Worm (Caenorhabditis elegans) whole organism, mixed stage, embryonic: ENCODE data around the gene nhr-40.

Experiments
- ceh-43 ChIP-seq: fragments of 200-800 bp; sonication (Bioruptor generic); optimal IDR thresholded peaks from 2 replicates; lab custom pipeline; 2018; ENCODE audit warnings: mild to moderate bottlenecking, missing genetic modification characterization, moderate library complexity, missing compliant biosample characterization
- ces-1 ChIP-seq: fragments of 150-350 bp; optimal IDR thresholded peaks from 2 replicates; lab custom pipeline; 2014; ENCODE audit warnings: missing biosample characterization, missing genetic modification reagents, missing genetic modification characterization
- elt-3 ChIP-seq: fragments of 150-350 bp; optimal IDR thresholded peaks from 2 replicates; lab custom pipeline; 2014; ENCODE audit warnings: missing biosample characterization, missing genetic modification characterization
- hlh-1 ChIP-seq: fragments of 150-350 bp; optimal IDR thresholded peaks from 2 replicates; lab custom pipeline; 2014; ENCODE audit warnings: missing biosample characterization, missing genetic modification reagents, missing genetic modification characterization
- lin-13 ChIP-seq: fragments of 150-350 bp; optimal IDR thresholded peaks from 2 replicates; lab custom pipeline; 2014; ENCODE audit warnings: missing biosample characterization, missing genetic modification characterization
- lsy-2 ChIP-seq: fragments of 150-350 bp; optimal IDR thresholded peaks from 2 replicates; lab custom pipeline; 2014; ENCODE audit warnings: missing biosample characterization, missing genetic modification characterization
- nhr-237 ChIP-seq: fragments of 150-350 bp; optimal IDR thresholded peaks from 2 replicates; lab custom pipeline; 2014; ENCODE audit warnings: missing biosample characterization, missing genetic modification characterization
- pha-4 ChIP-seq: fragments of 150-350 bp; optimal IDR thresholded peaks from 2 replicates; lab custom pipeline; 2018; ENCODE audit warnings: missing biosample characterization, missing genetic modification reagents, missing genetic modification characterization
- unc-62 ChIP-seq: fragments of 150-350 bp; optimal IDR thresholded peaks from 2 replicates; lab custom pipeline; 2014; ENCODE audit warnings: missing biosample characterization, missing genetic modification reagents, missing genetic modification characterization
- zip-8 ChIP-seq: fragments of 150-350 bp; optimal IDR thresholded peaks from 2 replicates; lab custom pipeline; 2014; ENCODE audit warnings: missing biosample characterization, missing genetic modification characterization

DNA sequence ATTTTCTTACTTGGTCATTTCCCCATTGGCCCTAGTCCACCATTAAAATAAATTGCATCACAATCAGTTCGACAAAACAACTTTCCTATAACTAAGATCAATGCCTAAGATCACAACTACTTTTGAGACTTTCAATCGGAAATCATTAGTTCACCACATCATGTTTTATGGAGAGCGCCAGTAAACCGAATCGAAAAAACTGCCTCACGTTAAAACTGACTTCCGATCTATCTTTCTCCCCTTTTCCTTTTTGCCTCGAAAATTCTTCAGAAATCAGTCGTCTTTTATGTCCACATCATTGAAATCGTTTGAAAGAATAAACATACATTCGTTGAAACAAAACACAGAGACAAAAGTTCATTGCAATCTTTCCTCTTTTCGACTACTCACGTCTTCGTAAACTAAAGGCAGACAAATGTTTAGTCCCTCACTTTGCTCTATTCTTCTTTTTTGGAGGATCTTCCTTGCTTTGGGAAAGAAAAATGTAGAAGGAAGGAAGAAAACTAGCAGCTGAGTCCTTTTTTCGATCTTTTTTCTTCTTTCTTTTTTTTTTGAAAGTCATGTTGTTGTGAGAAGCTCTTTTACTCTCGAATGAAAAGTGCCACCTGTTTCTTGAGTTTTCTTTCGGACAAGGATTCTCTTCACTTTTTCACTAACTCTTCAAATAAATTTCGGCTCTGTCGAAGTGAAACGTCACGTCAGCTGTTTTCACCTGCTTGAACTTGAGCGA is 1.4 kb downstream of the nhr-40 start:
- TF ChIP-seq hlh-1 (tag; lab: Kevin White, UChicago) (peak; percentile 65), elt-3 (tag; lab: Kevin White, UChicago) (no peak), ceh-43 (GFP tag; lab: Kevin White, UChicago) (no peak), ces-1 (GFP tag; lab: Kevin White, UChicago) (no peak), lin-13 (tag; lab: Kevin White, UChicago) (no peak), lsy-2 (tag; lab: Kevin White, UChicago) (no peak), pha-4 (tag; lab: Kevin White, UChicago) (no peak), unc-62 (peak; percentile 57), zip-8 (no peak), nhr-237 (tag; lab: Kevin White, UChicago) (no peak)
